Worm (Caenorhabditis elegans): ENCODE results near the gene rps-23.
A peak's percentile ranks its signal among the peaks of the same experiment; 100 is the strongest.

The rps-23 gene

DNA sequence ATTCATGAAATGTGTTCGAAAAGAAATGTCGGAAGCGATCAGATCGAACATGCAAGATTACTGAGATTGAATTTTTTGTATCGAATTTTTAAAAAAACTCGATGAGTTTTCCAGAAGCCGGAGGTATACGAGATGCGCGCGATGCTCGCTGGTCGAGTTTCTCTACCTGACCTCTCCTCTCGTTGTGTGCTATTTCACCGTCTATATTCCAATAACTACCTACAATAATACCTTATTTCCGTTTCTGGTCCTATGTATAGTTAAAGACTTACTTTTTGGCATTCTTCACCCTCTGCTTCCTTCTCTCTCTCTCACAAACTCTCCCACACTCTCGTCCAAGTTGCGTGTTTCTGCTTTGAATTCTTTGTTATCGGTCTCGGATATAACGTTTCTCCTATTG is 19.5 kb downstream of the rps-23 start:
- TF ChIP-seq C34F6.9 (tag; optimal IDR thresholded peaks at IDR 0.05) (no peak), elt-1 (tag; optimal IDR thresholded peaks at IDR 0.05) (no peak), lin-11 (tag; optimal IDR thresholded peaks at IDR 0.05) (no peak), unc-55 (GFP tag; optimal IDR thresholded peaks at IDR 0.05) (no peak), unc-39 (tag; optimal IDR thresholded peaks at IDR 0.05) (no peak), F13H6.1 (tag; optimal IDR thresholded peaks at IDR 0.05) (no peak), snpc-4 (tag; optimal IDR thresholded peaks at IDR 0.05) (no peak), ztf-1 (GFP tag; conservative IDR thresholded peaks at IDR 0.05) (no peak), zag-1 (tag; optimal IDR thresholded peaks at IDR 0.05) (no peak)

DNA sequence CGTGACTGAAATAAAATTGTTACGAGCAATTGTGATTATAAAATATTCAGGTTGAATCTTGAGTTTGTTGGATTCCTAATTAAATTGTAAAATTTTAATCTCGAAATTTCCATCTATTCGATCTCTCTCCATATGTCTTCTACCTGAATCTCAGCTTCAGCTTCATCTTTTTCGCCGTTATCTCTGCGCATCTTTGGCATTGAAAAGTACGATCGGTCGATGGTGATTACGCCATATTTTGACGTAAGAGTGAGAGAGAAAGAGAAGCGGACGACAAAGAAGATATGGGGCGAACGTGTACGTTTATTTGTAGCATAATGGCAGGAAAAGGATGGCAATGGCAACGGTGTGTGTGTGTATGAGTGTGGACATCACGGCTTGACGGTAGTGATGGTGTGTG is 24.3 kb downstream of the rps-23 start:
- TF ChIP-seq nhr-25 (tag; optimal IDR thresholded peaks at IDR 0.05) = peak; percentile 25
- no peak for TF ChIP-seq F13H6.1 (tag; optimal IDR thresholded peaks at IDR 0.05)
- TF ChIP-seq aly-2 (tag; optimal IDR thresholded peaks at IDR 0.05) = no peak
- no peak for TF ChIP-seq R02D3.7 (tag; optimal IDR thresholded peaks at IDR 0.05)

DNA sequence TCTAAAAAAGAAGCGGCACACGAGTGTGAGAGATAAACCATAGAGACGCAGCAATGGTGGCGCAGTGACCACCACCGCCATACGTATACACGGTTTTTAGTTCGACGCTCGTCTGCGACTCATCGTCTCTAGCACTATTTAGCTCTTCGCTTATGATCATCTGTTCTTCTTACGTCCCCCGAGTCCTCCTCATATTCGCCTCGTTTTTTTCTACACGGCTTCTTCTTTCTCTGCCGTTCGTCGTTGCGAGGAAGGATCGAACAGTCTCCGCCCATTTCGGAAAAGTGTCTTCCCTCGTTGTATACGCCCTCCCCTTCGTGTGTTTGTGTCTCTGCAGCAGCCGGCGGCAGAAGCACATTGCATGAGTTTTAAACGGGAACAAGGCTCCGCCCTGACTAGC is 25.9 kb downstream of the rps-23 start:
- no peak for TF ChIP-seq blmp-1 (tag; optimal IDR thresholded peaks at IDR 0.05; ENCODE audit: insufficient read depth)
- no peak for TF ChIP-seq elt-3 (tag; optimal IDR thresholded peaks at IDR 0.05)
- no peak for TF ChIP-seq R02D3.7 (tag; optimal IDR thresholded peaks at IDR 0.05)
- TF ChIP-seq lin-11 (tag; optimal IDR thresholded peaks at IDR 0.05) = no peak
- no peak for TF ChIP-seq gmeb-1 (tag; optimal IDR thresholded peaks at IDR 0.05)
- TF ChIP-seq ztf-1 (GFP tag; conservative IDR thresholded peaks at IDR 0.05) = no peak
- TF ChIP-seq ceh-82 (tag; optimal IDR thresholded peaks at IDR 0.05) = no peak
- TF ChIP-seq ZK546.5 (tag; optimal IDR thresholded peaks at IDR 0.05) = no peak
- TF ChIP-seq alr-1 (tag; optimal IDR thresholded peaks at IDR 0.05) = no peak
- TF ChIP-seq ztf-4 (tag; optimal IDR thresholded peaks at IDR 0.05) = no peak
- no peak for TF ChIP-seq elt-1 (tag; optimal IDR thresholded peaks at IDR 0.05)
- TF ChIP-seq mbf-1 (tag; optimal IDR thresholded peaks at IDR 0.05) = no peak
- peak; percentile 37 for TF ChIP-seq unc-55 (GFP tag; optimal IDR thresholded peaks at IDR 0.05)
- TF ChIP-seq lin-39 (tag; optimal IDR thresholded peaks at IDR 0.05) = no peak
- no peak for TF ChIP-seq mdl-1 (tag; optimal IDR thresholded peaks at IDR 0.05)
- TF ChIP-seq aly-2 (tag; optimal IDR thresholded peaks at IDR 0.05) = no peak
- peak; percentile 2 for TF ChIP-seq sma-9 (GFP tag; optimal IDR thresholded peaks at IDR 0.05)
- TF ChIP-seq sma-9 (tag; optimal IDR thresholded peaks at IDR 0.05) = no peak
- TF ChIP-seq snpc-4 (tag; optimal IDR thresholded peaks at IDR 0.05) = no peak
- peak; percentile 25 for TF ChIP-seq F13H6.1 (tag; optimal IDR thresholded peaks at IDR 0.05)
- no peak for TF ChIP-seq peb-1 (tag; optimal IDR thresholded peaks at IDR 0.05)
- no peak for TF ChIP-seq unc-62 (GFP tag; optimal IDR thresholded peaks at IDR 0.05)
- TF ChIP-seq nhr-10 (tag; optimal IDR thresholded peaks at IDR 0.05) = no peak
- no peak for TF ChIP-seq nhr-6 (tag; optimal IDR thresholded peaks at IDR 0.05)
- no peak for TF ChIP-seq nhr-77 (tag; optimal IDR thresholded peaks at IDR 0.05)
- TF ChIP-seq lin-13 (GFP tag; optimal IDR thresholded peaks at IDR 0.05) = no peak
- no peak for TF ChIP-seq nhr-25 (tag; optimal IDR thresholded peaks at IDR 0.05)
- TF ChIP-seq ama-1 (optimal IDR thresholded peaks at IDR 0.05) = no peak
- TF ChIP-seq fos-1 (tag; optimal IDR thresholded peaks at IDR 0.05) = no peak
- peak in 1 of 2 experiments; percentile 27 for TF ChIP-seq lsy-2 (tag; optimal IDR thresholded peaks at IDR 0.05)
- no peak for TF ChIP-seq egl-27 (tag; optimal IDR thresholded peaks at IDR 0.05)
- TF ChIP-seq Y55F3AM.14 (GFP tag; optimal IDR thresholded peaks at IDR 0.05) = peak; percentile 24
- TF ChIP-seq nhr-21 (tag; optimal IDR thresholded peaks at IDR 0.05) = no peak
- TF ChIP-seq nhr-12 (tag; optimal IDR thresholded peaks at IDR 0.05) = no peak
- TF ChIP-seq C34F6.9 (tag; optimal IDR thresholded peaks at IDR 0.05) = peak; percentile 21

DNA sequence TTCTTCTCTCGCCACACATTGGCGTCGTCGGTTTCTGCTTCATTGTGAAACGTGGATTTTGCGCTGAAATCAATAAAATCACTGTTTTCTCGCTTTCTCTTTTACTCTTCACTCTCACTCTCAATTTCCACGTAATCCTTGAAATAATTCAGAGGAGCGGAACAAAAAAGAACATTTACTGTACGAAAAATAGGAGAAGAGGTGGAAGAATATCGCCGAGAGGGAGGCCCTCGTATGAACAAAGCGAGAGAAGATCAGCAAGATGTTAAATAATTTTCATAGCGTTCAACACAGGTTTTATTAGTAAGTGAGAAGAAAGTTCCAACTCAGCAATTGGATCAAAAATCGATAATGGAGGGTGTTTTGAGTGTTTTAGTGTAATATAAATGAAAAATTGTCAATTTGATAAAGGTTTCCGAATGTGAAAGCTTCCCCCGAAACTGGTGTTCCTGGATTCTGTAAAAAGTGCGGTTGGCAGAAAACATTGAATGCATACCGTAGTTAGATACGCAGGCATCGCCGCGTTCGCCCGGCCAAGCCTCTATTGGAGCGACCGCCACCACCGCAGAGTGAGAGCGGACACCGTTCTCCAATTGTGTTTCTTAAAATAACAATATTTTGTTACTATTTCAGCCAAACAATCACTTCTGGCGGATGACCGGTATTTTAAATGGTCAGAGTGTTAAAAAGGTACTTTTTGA is 29.3 kb downstream of the rps-23 start, which contains the start of the genes ccr-4 and ZC518.8:
Gene ccr-4, plus strand, starts transcription at position 151 of the 701 bp plus-strand sequence.
Gene ZC518.8, minus strand, starts transcription at position 517 of the 701 bp plus-strand sequence.
- TF ChIP-seq fos-1 (tag; optimal IDR thresholded peaks at IDR 0.05) (no peak), nhr-129 (tag; optimal IDR thresholded peaks at IDR 0.05) (peak; percentile 32), lsy-2 (tag; optimal IDR thresholded peaks at IDR 0.05) (peak in 1 of 2 experiments; percentile 88)
